Fruit fly (Drosophila melanogaster) whole organism, embryonic: ENCODE data around the gene ATPsynepsilonL.
A peak's percentile ranks its signal among the peaks of the same experiment; 100 is the strongest.

ENCODE experiments used
- Bgb ChIP-seq: fragments of 200-800 bp; sonication (Bioruptor generic); IDR thresholded peaks from 2 replicates; pipeline ENCODE4 v1.3.6; 2022; ENCODE audit warnings: missing biosample characterization, missing genetic modification characterization; ENCODE audit not compliant: partially characterized antibody
- CG1024 ChIP-seq: fragments of 200-800 bp; sonication (Bioruptor generic); IDR thresholded peaks from 2 replicates; pipeline ENCODE4 v1.3.6; 2022; ENCODE audit warnings: missing biosample characterization, missing genetic modification characterization
- CG10366 ChIP-seq: fragments of 200-800 bp; sonication (Bioruptor generic); IDR thresholded peaks from 2 replicates; pipeline ENCODE4 v1.3.6; 2022; ENCODE audit warnings: missing biosample characterization, missing genetic modification characterization
- CG10979 ChIP-seq: fragments of 200-800 bp; sonication (Bioruptor generic); optimal IDR thresholded peaks from 2 replicates; lab custom pipeline; 2018; ENCODE audit warnings: missing biosample characterization, mild to moderate bottlenecking, missing genetic modification characterization, moderate library complexity
- CG11093 ChIP-seq: fragments of 200-800 bp; sonication (Bioruptor generic); IDR thresholded peaks from 3 replicates; pipeline ENCODE4 v1.3.6; 2022; ENCODE audit warnings: missing biosample characterization, missing genetic modification characterization
- CG11560 ChIP-seq: fragments of 200-800 bp; sonication (Bioruptor generic); IDR thresholded peaks from 3 replicates; pipeline ENCODE4 v1.3.6; 2022; ENCODE audit warnings: missing biosample characterization, missing genetic modification characterization
- CG11696 ChIP-seq: fragments of 200-800 bp; sonication (Bioruptor generic); IDR thresholded peaks from 2 replicates; pipeline ENCODE4 v1.3.6; 2022; ENCODE audit warnings: missing biosample characterization, missing genetic modification characterization
- CG12071 ChIP-seq: fragments of 200-800 bp; sonication (Bioruptor generic); optimal IDR thresholded peaks from 3 replicates; lab custom pipeline; 2018; ENCODE audit warnings: missing biosample characterization, mild to moderate bottlenecking, missing genetic modification characterization
- CG13287 ChIP-seq: fragments of 200-800 bp; sonication (Bioruptor generic); IDR thresholded peaks from 2 replicates; pipeline ENCODE4 v1.3.6; 2022; ENCODE audit warnings: missing biosample characterization, missing genetic modification characterization; ENCODE audit not compliant: partially characterized antibody
- CG14860 ChIP-seq: fragments of 200-800 bp; sonication (Bioruptor generic); IDR thresholded peaks from 3 replicates; pipeline ENCODE4 v1.3.6; 2022; ENCODE audit warnings: missing biosample characterization, missing genetic modification characterization; ENCODE audit not compliant: partially characterized antibody
- CG15073 ChIP-seq: fragments of 200-800 bp; sonication (Bioruptor generic); optimal IDR thresholded peaks from 2 replicates; lab custom pipeline; 2016; ENCODE audit warnings: missing biosample characterization, missing genetic modification characterization
- CG15269 ChIP-seq: fragments of 200-800 bp; sonication (Bioruptor generic); optimal IDR thresholded peaks from 2 replicates; lab custom pipeline; 2018; ENCODE audit warnings: missing biosample characterization, mild to moderate bottlenecking, missing genetic modification characterization, moderate library complexity
- CG15601 ChIP-seq: fragments of 200-800 bp; sonication (Bioruptor generic); optimal IDR thresholded peaks from 3 replicates; lab custom pipeline; 2019; ENCODE audit warnings: missing biosample characterization, mild to moderate bottlenecking, missing genetic modification characterization, moderate library complexity
- CG15696 ChIP-seq: fragments of 200-800 bp; sonication (Bioruptor generic); optimal IDR thresholded peaks from 2 replicates; lab custom pipeline; 2019; ENCODE audit warnings: missing biosample characterization, mild to moderate bottlenecking, missing genetic modification characterization, moderate library complexity
- CG2129 ChIP-seq: fragments of 200-800 bp; sonication (Bioruptor generic); IDR thresholded peaks from 2 replicates; pipeline ENCODE4 v1.3.6; 2022; ENCODE audit warnings: missing biosample characterization, missing genetic modification characterization; ENCODE audit not compliant: partially characterized antibody
- CG31365 ChIP-seq: fragments of 200-800 bp; sonication (Bioruptor generic); optimal IDR thresholded peaks from 2 replicates; lab custom pipeline; 2018; ENCODE audit warnings: missing biosample characterization, mild to moderate bottlenecking, missing genetic modification characterization
- CG33557 ChIP-seq: fragments of 200-800 bp; sonication (Bioruptor generic); optimal IDR thresholded peaks from 2 replicates; lab custom pipeline; 2019; ENCODE audit warnings: missing biosample characterization, mild to moderate bottlenecking, missing genetic modification characterization, moderate library complexity
- CG3407 ChIP-seq: fragments of 200-800 bp; sonication (Bioruptor generic); optimal IDR thresholded peaks from 2 replicates; lab custom pipeline; 2018; ENCODE audit warnings: missing biosample characterization, mild to moderate bottlenecking, missing genetic modification characterization
- CG42726 ChIP-seq: fragments of 200-800 bp; sonication (Bioruptor generic); IDR thresholded peaks from 2 replicates; pipeline ENCODE4 v1.3.6; 2022; ENCODE audit warnings: missing biosample characterization, missing genetic modification characterization; ENCODE audit not compliant: partially characterized antibody
- CG4730 ChIP-seq: fragments of 200-800 bp; sonication (Bioruptor generic); IDR thresholded peaks from 2 replicates; pipeline ENCODE4 v1.3.6; 2022; ENCODE audit warnings: missing biosample characterization, missing genetic modification characterization
- CG7357 ChIP-seq: fragments of 200-800 bp; sonication (Bioruptor generic); IDR thresholded peaks from 3 replicates; pipeline ENCODE4 v1.3.6; 2022; ENCODE audit warnings: missing biosample characterization, missing genetic modification characterization
- CG8478 ChIP-seq: fragments of >200 bp; optimal IDR thresholded peaks from 2 replicates; lab custom pipeline; 2018
- Camta ChIP-seq: fragments of 200-800 bp; sonication (Bioruptor generic); optimal IDR thresholded peaks from 2 replicates; lab custom pipeline; 2016; ENCODE audit warnings: missing biosample characterization, missing genetic modification characterization
- HHEX ChIP-seq: fragments of 200-800 bp; sonication (Bioruptor generic); optimal IDR thresholded peaks from 3 replicates; lab custom pipeline; 2017; ENCODE audit warnings: missing biosample characterization, mild to moderate bottlenecking, missing genetic modification characterization, missing genetic modification reagents
- Hand ChIP-seq: fragments of 200-800 bp; sonication (Bioruptor generic); optimal IDR thresholded peaks from 2 replicates; lab custom pipeline; 2017; ENCODE audit warnings: mild to moderate bottlenecking, missing biosample characterization, missing genetic modification reagents, missing genetic modification characterization
- Lhr ChIP-seq: fragments of 200-800 bp; sonication (Bioruptor generic); optimal IDR thresholded peaks from 3 replicates; lab custom pipeline; 2017; ENCODE audit warnings: mild to moderate bottlenecking, missing biosample characterization, missing genetic modification reagents, missing genetic modification characterization
- Mes4 ChIP-seq: fragments of 200-800 bp; sonication (Bioruptor generic); optimal IDR thresholded peaks from 2 replicates; lab custom pipeline; 2016; ENCODE audit warnings: missing biosample characterization, missing genetic modification characterization
- Pdp1 ChIP-seq, 2 experiments: fragments of 200-800 bp; sonication (Bioruptor generic); optimal IDR thresholded peaks; 3 replicates each; lab custom pipeline; 2016; ENCODE audit warnings: missing biosample characterization in 2 of 2, missing genetic modification characterization in 2 of 2, mild to moderate bottlenecking in 1 of 2, moderate library complexity in 1 of 2
- Six4 ChIP-seq: fragments of 200-800 bp; sonication (Bioruptor generic); optimal IDR thresholded peaks from 2 replicates; lab custom pipeline; 2016; ENCODE audit warnings: missing biosample characterization, missing genetic modification characterization
- Ssrp ChIP-seq: fragments of 200-800 bp; sonication (Bioruptor generic); optimal IDR thresholded peaks from 2 replicates; lab custom pipeline; 2018; ENCODE audit warnings: missing biosample characterization, mild to moderate bottlenecking, missing genetic modification characterization, moderate library complexity
- Xrp1 ChIP-seq: fragments of 200-800 bp; sonication (Bioruptor generic); IDR thresholded peaks from 2 replicates; pipeline ENCODE4 v1.3.6; 2022; ENCODE audit warnings: missing biosample characterization, missing genetic modification characterization
- ap ChIP-seq: fragments of 200-800 bp; sonication (Bioruptor generic); IDR thresholded peaks from 2 replicates; pipeline ENCODE4 v1.3.6; 2022; ENCODE audit warnings: missing biosample characterization, missing genetic modification characterization
- ara ChIP-seq: fragments of 200-800 bp; sonication (Bioruptor generic); IDR thresholded peaks from 2 replicates; pipeline ENCODE4 v1.3.6; 2022; ENCODE audit warnings: missing biosample characterization, missing genetic modification characterization
- az2 ChIP-seq: fragments of 200-800 bp; sonication (Bioruptor generic); optimal IDR thresholded peaks from 3 replicates; lab custom pipeline; 2016; ENCODE audit warnings: missing biosample characterization, missing genetic modification characterization
- dm ChIP-seq: fragments of 200-800 bp; sonication (Bioruptor generic); optimal IDR thresholded peaks from 3 replicates; lab custom pipeline; 2016; ENCODE audit warnings: missing biosample characterization, missing genetic modification characterization
- fd64A ChIP-seq: fragments of 200-800 bp; sonication (Bioruptor generic); optimal IDR thresholded peaks from 3 replicates; lab custom pipeline; 2018; ENCODE audit warnings: missing biosample characterization, mild to moderate bottlenecking, missing genetic modification characterization
- grn ChIP-seq: fragments of 200-800 bp; sonication (Bioruptor generic); optimal IDR thresholded peaks from 3 replicates; lab custom pipeline; 2017; ENCODE audit warnings: missing biosample characterization, missing genetic modification characterization
- lbe ChIP-seq: fragments of 200-800 bp; sonication (Bioruptor generic); optimal IDR thresholded peaks from 2 replicates; lab custom pipeline; 2016; ENCODE audit warnings: missing biosample characterization, mild to moderate bottlenecking, missing genetic modification characterization
- luna ChIP-seq: fragments of 200-800 bp; sonication (Bioruptor generic); optimal IDR thresholded peaks from 2 replicates; lab custom pipeline; 2016; ENCODE audit warnings: missing biosample characterization, missing genetic modification characterization
- mirr ChIP-seq: fragments of 200-800 bp; sonication (Bioruptor generic); optimal IDR thresholded peaks from 3 replicates; lab custom pipeline; 2018; ENCODE audit warnings: missing biosample characterization, mild to moderate bottlenecking, missing genetic modification characterization
- nau ChIP-seq: fragments of 200-800 bp; sonication (Bioruptor generic); optimal IDR thresholded peaks from 3 replicates; lab custom pipeline; 2017; ENCODE audit warnings: missing biosample characterization, mild to moderate bottlenecking, missing genetic modification characterization, missing genetic modification reagents
- odd ChIP-seq: fragments of 200-800 bp; sonication (Bioruptor generic); optimal IDR thresholded peaks from 2 replicates; lab custom pipeline; 2017; ENCODE audit warnings: missing biosample characterization, mild to moderate bottlenecking, missing genetic modification characterization
- pan ChIP-seq, 4 experiments: fragments of >200 bp in 3 of 4; fragments of 200-800 bp in 1 of 4; sonication (Bioruptor generic) in 1 of 4; optimal IDR thresholded peaks in 3 of 4; IDR thresholded peaks in 1 of 4; 2 replicates each; pipeline versions ENCODE4 v1.3.6 to Lab custom; 2017 to 2022; ENCODE audit warnings: missing biosample characterization in 2 of 4, missing genetic modification characterization in 2 of 4, mixed read lengths in 1 of 4
- pum ChIP-seq: fragments of 200-800 bp; sonication (Bioruptor generic); optimal IDR thresholded peaks from 2 replicates; lab custom pipeline; 2016; ENCODE audit warnings: missing biosample characterization, missing genetic modification characterization
- tll ChIP-seq, 2 experiments: fragments of 200-800 bp in 1 of 2; fragments of >200 bp in 1 of 2; sonication (Bioruptor generic) in 1 of 2; optimal IDR thresholded peaks; 2 replicates each; lab custom pipeline; 2017 to 2019; ENCODE audit warnings: missing biosample characterization in 2 of 2, missing genetic modification characterization in 2 of 2, mild to moderate bottlenecking in 1 of 2, moderate library complexity in 1 of 2
- trh ChIP-seq: fragments of 200-800 bp; sonication (Bioruptor generic); optimal IDR thresholded peaks from 2 replicates; lab custom pipeline; 2016; ENCODE audit warnings: missing biosample characterization, missing genetic modification characterization
- tx ChIP-seq: fragments of 200-800 bp; sonication (Bioruptor generic); optimal IDR thresholded peaks from 2 replicates; lab custom pipeline; 2016; ENCODE audit warnings: missing biosample characterization, missing genetic modification characterization
- vfl ChIP-seq: fragments of 200-800 bp; sonication (Bioruptor generic); optimal IDR thresholded peaks from 2 replicates; lab custom pipeline; 2016; ENCODE audit warnings: missing biosample characterization, missing genetic modification characterization
- zfh2 ChIP-seq: fragments of 200-800 bp; sonication (Bioruptor generic); optimal IDR thresholded peaks from 2 replicates; lab custom pipeline; 2016; ENCODE audit warnings: missing biosample characterization, missing genetic modification characterization

Gene ATPsynepsilonL

DNA sequence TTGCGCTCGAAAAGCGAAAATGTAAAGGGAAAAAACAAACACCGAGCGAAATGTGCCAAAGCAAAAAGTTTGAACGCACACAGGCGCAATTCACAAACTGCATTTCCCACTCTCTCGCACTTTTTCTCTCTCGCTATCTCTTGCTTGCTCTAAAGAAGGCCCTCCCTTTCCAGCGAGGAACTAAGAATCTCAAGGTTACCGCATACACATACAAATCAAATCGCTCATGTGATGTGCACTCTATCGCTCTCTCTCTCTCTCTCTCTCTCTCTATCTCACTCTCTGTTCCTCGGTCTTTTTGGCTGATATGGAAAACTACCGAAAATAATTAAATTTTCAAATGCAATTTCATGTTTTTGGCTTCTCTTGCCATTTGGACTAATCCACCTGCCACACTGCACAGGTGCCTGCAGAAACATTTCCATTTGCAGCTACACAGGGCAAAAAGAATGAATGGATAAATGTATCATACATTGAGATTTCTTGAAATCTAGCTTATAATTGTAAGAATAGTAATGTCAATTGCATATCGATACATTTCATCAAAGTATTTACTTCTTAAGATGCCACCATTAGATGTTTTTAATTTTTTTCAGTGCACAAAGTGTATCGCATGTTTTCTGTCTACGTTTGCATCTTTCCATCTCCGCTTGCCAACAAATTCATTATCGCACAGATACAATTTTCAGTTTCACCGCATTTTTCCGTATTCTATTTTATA is 42.1 kb upstream of the ATPsynepsilonL start (continued):
- TF ChIP-seq CG14860 (no peak), CG15269 (peak; percentile 7), mirr (no peak), CG13287 (GFP tag; lab: Robert Waterston, UW) (no peak), CG2129 (no peak), Ssrp (tag; lab: Kevin White, UChicago) (peak; percentile 25), Pdp1 (GFP tag; optimal IDR thresholded peaks at IDR 0.05; lab: Kevin White, UChicago) (peak; percentile 17 to 22), lbe (GFP tag; lab: Kevin White, UChicago) (no peak), az2 (GFP tag; lab: Kevin White, UChicago) (no peak), trh (GFP tag; lab: Kevin White, UChicago) (no peak), CG3407 (GFP tag; lab: Kevin White, UChicago) (no peak), Xrp1 (GFP tag; lab: Robert Waterston, UW) (0 out of 2 replicates have a peak, but pooled peaks have one; percentile 30), CG4730 (GFP tag; lab: Robert Waterston, UW) (no peak), ara (GFP tag; lab: Robert Waterston, UW) (no peak), Mes4 (GFP tag; lab: Kevin White, UChicago) (no peak), pan (optimal IDR thresholded peaks at IDR 0.05; lab: Kevin White, UChicago) (no peak), pan (GFP tag; optimal IDR thresholded peaks at IDR 0.05 in 1 of 2, IDR thresholded peaks at IDR 0.05 in 1 of 2) (no peak), CG11093 (no peak), vfl (GFP tag; lab: Kevin White, UChicago) (no peak), zfh2 (GFP tag; lab: Kevin White, UChicago) (no peak), nau (no peak), Hand (no peak), Camta (GFP tag; lab: Kevin White, UChicago) (peak; percentile 33), tx (GFP tag; lab: Kevin White, UChicago) (peak; percentile 8), grn (GFP tag; lab: Kevin White, UChicago) (no peak), odd (no peak), luna (GFP tag; lab: Kevin White, UChicago) (no peak), tll (GFP tag; optimal IDR thresholded peaks at IDR 0.05; lab: Kevin White, UChicago) (no peak), CG11560 (tag; lab: Robert Waterston, UW) (no peak), CG1024 (GFP tag; lab: Robert Waterston, UW) (no peak), CG8478 (lab: Kevin White, UChicago) (peak; percentile 21), pum (GFP tag; lab: Kevin White, UChicago) (peak; percentile 10), CG12071 (no peak), HHEX (GFP tag; lab: Kevin White, UChicago) (no peak), CG42726 (GFP tag; lab: Robert Waterston, UW) (no peak), CG10366 (GFP tag; lab: Robert Waterston, UW) (peak; percentile 32; the same call in 1 of the 2 replicates), ap (GFP tag; lab: Robert Waterston, UW) (no peak), CG15696 (tag; lab: Kevin White, UChicago) (no peak), CG15601 (tag; lab: Kevin White, UChicago) (no peak), CG15073 (GFP tag; lab: Kevin White, UChicago) (no peak), Bgb (no peak), Lhr (GFP tag; lab: Kevin White, UChicago) (no peak), CG31365 (tag; lab: Kevin White, UChicago) (no peak), CG10979 (tag; lab: Kevin White, UChicago) (peak; percentile 25), CG33557 (GFP tag; lab: Kevin White, UChicago) (no peak), dm (GFP tag; lab: Kevin White, UChicago) (no peak), fd64A (GFP tag; lab: Kevin White, UChicago) (no peak), Six4 (GFP tag; lab: Kevin White, UChicago) (no peak), CG11696 (GFP tag; lab: Robert Waterston, UW) (peak; percentile 43; the same call in 1 of the 2 replicates), CG7357 (GFP tag; lab: Robert Waterston, UW) (no peak)
